Fruit fly (Drosophila melanogaster) whole organism, adult: ENCODE results near the gene CG34132.

ENCODE experiments used
- CG12768 ChIP-seq: fragments of 200-800 bp; sonication (Bioruptor generic); optimal IDR thresholded peaks from 2 replicates; lab custom pipeline; 2017; ENCODE audit warnings: missing biosample characterization, missing genetic modification characterization, mild to moderate bottlenecking, moderate library complexity, missing genetic modification reagents
- CG14711 ChIP-seq: fragments of 200-800 bp; sonication (Bioruptor generic); optimal IDR thresholded peaks from 2 replicates; lab custom pipeline; 2018; ENCODE audit warnings: missing biosample characterization, mild to moderate bottlenecking, missing genetic modification characterization, moderate library complexity
- bab1 ChIP-seq: fragments of 200-800 bp; sonication (Bioruptor generic); optimal IDR thresholded peaks from 3 replicates; lab custom pipeline; 2019; ENCODE audit warnings: missing biosample characterization, mild to moderate bottlenecking, missing genetic modification characterization, moderate library complexity
- kay ChIP-seq: fragments of 200-800 bp; sonication (Bioruptor generic); peaks from one replicate; lab custom pipeline; 2016; ENCODE audit warnings: missing biosample characterization, missing genetic modification characterization, borderline replicate concordance
- tj ChIP-seq: fragments of 200-800 bp; sonication (Bioruptor generic); optimal IDR thresholded peaks from 3 replicates; lab custom pipeline; 2017; ENCODE audit warnings: missing biosample characterization, mild to moderate bottlenecking, missing genetic modification characterization, moderate library complexity
- toe ChIP-seq: fragments of 200-800 bp; sonication (Bioruptor generic); optimal IDR thresholded peaks from 2 replicates; lab custom pipeline; 2016; ENCODE audit warnings: missing biosample characterization, missing genetic modification characterization

DNA sequence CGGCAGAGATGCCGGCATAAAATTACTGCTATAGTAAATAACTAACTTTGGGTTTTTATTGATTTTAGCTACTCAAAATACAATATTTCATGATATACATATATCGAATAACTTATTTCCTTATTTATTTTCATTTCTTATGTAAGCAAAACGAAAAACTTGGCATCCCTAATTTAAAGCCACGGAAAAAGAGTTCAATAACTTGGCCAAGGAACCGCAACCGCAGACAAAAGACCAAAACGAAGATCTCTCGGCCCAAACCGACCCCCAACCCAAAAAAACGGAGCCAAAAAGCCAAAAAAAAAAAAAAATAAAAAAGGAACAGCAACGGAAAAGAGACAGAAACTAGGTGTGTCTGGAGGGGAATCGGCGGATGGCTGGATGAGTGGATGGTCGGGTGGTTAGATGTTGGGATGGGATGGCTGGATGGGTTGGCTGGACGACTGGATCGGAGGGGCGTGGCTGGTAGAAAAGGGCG, 24.1 kb downstream of the CG34132 start:
- no peak for TF ChIP-seq toe (GFP tag; lab: Kevin White, UChicago)
- TF ChIP-seq CG14711, result no peak
- TF ChIP-seq CG12768 (GFP tag; lab: Kevin White, UChicago), result no peak
- no peak for TF ChIP-seq kay (GFP tag; lab: Kevin White, UChicago)
- no peak for TF ChIP-seq bab1 (GFP tag; lab: Kevin White, UChicago)
- no peak for TF ChIP-seq tj (GFP tag; lab: Kevin White, UChicago)
